Worm (Caenorhabditis elegans) whole organism, mixed stage, embryonic: ENCODE measurements around the gene R02D5.7.

Source experiments
- M03D4.4 ChIP-seq: sonication (generic microtip); optimal IDR thresholded peaks from 2 replicates; lab custom pipeline; 2017; ENCODE audit warnings: mild to moderate bottlenecking, missing genetic modification characterization, missing compliant biosample characterization
- bed-3 ChIP-seq: fragments of 200-800 bp; sonication (Bioruptor generic); optimal IDR thresholded peaks from 3 replicates; lab custom pipeline; 2018; ENCODE audit warnings: mild to moderate bottlenecking, missing genetic modification characterization, moderate library complexity, missing compliant biosample characterization
- blmp-1 ChIP-seq: fragments of 150-350 bp; optimal IDR thresholded peaks from 2 replicates; lab custom pipeline; 2014; ENCODE audit warnings: missing biosample characterization, missing genetic modification characterization
- ceh-39 ChIP-seq: fragments of 150-350 bp; optimal IDR thresholded peaks from 2 replicates; lab custom pipeline; 2014; ENCODE audit warnings: missing biosample characterization, missing genetic modification characterization
- ceh-43 ChIP-seq: fragments of 200-800 bp; sonication (Bioruptor generic); optimal IDR thresholded peaks from 2 replicates; lab custom pipeline; 2018; ENCODE audit warnings: mild to moderate bottlenecking, missing genetic modification characterization, moderate library complexity, missing compliant biosample characterization
- ceh-83 ChIP-seq: fragments of 200-800 bp; sonication (Bioruptor generic); optimal IDR thresholded peaks from 2 replicates; lab custom pipeline; 2018; ENCODE audit warnings: mild to moderate bottlenecking, missing genetic modification characterization, missing compliant biosample characterization
- ces-1 ChIP-seq: fragments of 150-350 bp; optimal IDR thresholded peaks from 2 replicates; lab custom pipeline; 2014; ENCODE audit warnings: missing biosample characterization, missing genetic modification reagents, missing genetic modification characterization
- cnd-1 ChIP-seq: fragments of 200-800 bp; sonication (Bioruptor generic); optimal IDR thresholded peaks from 2 replicates; lab custom pipeline; 2018; ENCODE audit warnings: mild to moderate bottlenecking, missing genetic modification characterization, missing compliant biosample characterization
- drap-1 ChIP-seq: fragments of 200-800 bp; sonication (Bioruptor generic); optimal IDR thresholded peaks from 3 replicates; lab custom pipeline; 2018; ENCODE audit warnings: mild to moderate bottlenecking, missing genetic modification characterization, missing compliant biosample characterization
- elt-1 ChIP-seq: sonication (generic microtip); optimal IDR thresholded peaks from 2 replicates; lab custom pipeline; 2017; ENCODE audit warnings: missing genetic modification characterization, mild to moderate bottlenecking, missing compliant biosample characterization, antibody characterized with exemption, moderate library complexity, borderline replicate concordance; ENCODE audit not compliant: insufficient read depth
- elt-3 ChIP-seq: fragments of 150-350 bp; optimal IDR thresholded peaks from 2 replicates; lab custom pipeline; 2014; ENCODE audit warnings: missing biosample characterization, missing genetic modification characterization
- flh-1 ChIP-seq: fragments of 200-800 bp; sonication (Bioruptor generic); optimal IDR thresholded peaks from 2 replicates; lab custom pipeline; 2018; ENCODE audit warnings: mild to moderate bottlenecking, missing genetic modification characterization, moderate library complexity, missing compliant biosample characterization
- ham-2 ChIP-seq: fragments of 200-800 bp; sonication (Bioruptor generic); optimal IDR thresholded peaks from 2 replicates; lab custom pipeline; 2018; ENCODE audit warnings: mild to moderate bottlenecking, missing genetic modification characterization, missing compliant biosample characterization
- hlh-1 ChIP-seq: fragments of 150-350 bp; optimal IDR thresholded peaks from 2 replicates; lab custom pipeline; 2014; ENCODE audit warnings: missing biosample characterization, missing genetic modification reagents, missing genetic modification characterization
- lin-32 ChIP-seq: fragments of 200-800 bp; sonication (Bioruptor generic); optimal IDR thresholded peaks from 2 replicates; lab custom pipeline; 2018; ENCODE audit warnings: mild to moderate bottlenecking, missing genetic modification characterization, missing compliant biosample characterization
- lsy-2 ChIP-seq: fragments of 150-350 bp; optimal IDR thresholded peaks from 2 replicates; lab custom pipeline; 2014; ENCODE audit warnings: missing biosample characterization, missing genetic modification characterization
- mab-5 ChIP-seq: fragments of 150-350 bp; optimal IDR thresholded peaks from 2 replicates; lab custom pipeline; 2014; ENCODE audit warnings: missing biosample characterization, missing genetic modification characterization
- mep-1 ChIP-seq: fragments of 150-350 bp; optimal IDR thresholded peaks from 2 replicates; lab custom pipeline; 2017; ENCODE audit warnings: missing biosample characterization, missing genetic modification reagents, missing genetic modification characterization, inconsistent platforms
- mls-2 ChIP-seq: sonication (generic microtip); optimal IDR thresholded peaks from 2 replicates; lab custom pipeline; 2016; ENCODE audit warnings: mild to moderate bottlenecking, missing genetic modification characterization, moderate library complexity, missing compliant biosample characterization
- nhr-12 ChIP-seq: fragments of 150-350 bp; optimal IDR thresholded peaks from 2 replicates; lab custom pipeline; 2014; ENCODE audit warnings: missing biosample characterization, missing genetic modification characterization
- nhr-2 ChIP-seq: fragments of 150-350 bp; optimal IDR thresholded peaks from 2 replicates; lab custom pipeline; 2014; ENCODE audit warnings: missing biosample characterization, missing genetic modification characterization
- nhr-237 ChIP-seq: fragments of 150-350 bp; optimal IDR thresholded peaks from 2 replicates; lab custom pipeline; 2014; ENCODE audit warnings: missing biosample characterization, missing genetic modification characterization
- nhr-28 ChIP-seq: fragments of 150-350 bp; optimal IDR thresholded peaks from 2 replicates; lab custom pipeline; 2014; ENCODE audit warnings: missing biosample characterization, missing genetic modification characterization
- nhr-76 ChIP-seq: sonication (generic microtip); optimal IDR thresholded peaks from 2 replicates; lab custom pipeline; 2017; ENCODE audit warnings: missing biosample characterization, missing genetic modification characterization
- sem-2 ChIP-seq: fragments of 200-800 bp; sonication (Bioruptor generic); optimal IDR thresholded peaks from 2 replicates; lab custom pipeline; 2018; ENCODE audit warnings: mild to moderate bottlenecking, missing genetic modification characterization, missing compliant biosample characterization
- snpc-4 ChIP-seq: fragments of 150-350 bp; optimal IDR thresholded peaks from 2 replicates; lab custom pipeline; 2014; ENCODE audit warnings: missing biosample characterization, missing genetic modification characterization
- sptf-1 ChIP-seq: sonication (generic microtip); optimal IDR thresholded peaks from 2 replicates; lab custom pipeline; 2017; ENCODE audit warnings: mild to moderate bottlenecking, missing genetic modification characterization, moderate library complexity, missing compliant biosample characterization
- tbx-8 ChIP-seq: fragments of 200-800 bp; sonication (Bioruptor generic); optimal IDR thresholded peaks from 2 replicates; lab custom pipeline; 2018; ENCODE audit warnings: mild to moderate bottlenecking, missing genetic modification characterization, moderate library complexity, missing compliant biosample characterization
- unc-120 ChIP-seq: sonication (generic microtip); optimal IDR thresholded peaks from 2 replicates; lab custom pipeline; 2017; ENCODE audit warnings: missing genetic modification characterization, missing compliant biosample characterization; ENCODE audit not compliant: poor library complexity, severe bottlenecking
- unc-39 ChIP-seq: fragments of 150-350 bp; optimal IDR thresholded peaks from 2 replicates; lab custom pipeline; 2014; ENCODE audit warnings: missing biosample characterization, missing genetic modification characterization
- unc-62 ChIP-seq: fragments of 150-350 bp; optimal IDR thresholded peaks from 2 replicates; lab custom pipeline; 2014; ENCODE audit warnings: missing biosample characterization, missing genetic modification reagents, missing genetic modification characterization
- zip-8 ChIP-seq: fragments of 150-350 bp; optimal IDR thresholded peaks from 2 replicates; lab custom pipeline; 2014; ENCODE audit warnings: missing biosample characterization, missing genetic modification characterization
- ztf-11 ChIP-seq: fragments of 150-350 bp; optimal IDR thresholded peaks from 2 replicates; lab custom pipeline; 2014; ENCODE audit warnings: missing biosample characterization, missing genetic modification characterization

R02D5.7 gene

DNA sequence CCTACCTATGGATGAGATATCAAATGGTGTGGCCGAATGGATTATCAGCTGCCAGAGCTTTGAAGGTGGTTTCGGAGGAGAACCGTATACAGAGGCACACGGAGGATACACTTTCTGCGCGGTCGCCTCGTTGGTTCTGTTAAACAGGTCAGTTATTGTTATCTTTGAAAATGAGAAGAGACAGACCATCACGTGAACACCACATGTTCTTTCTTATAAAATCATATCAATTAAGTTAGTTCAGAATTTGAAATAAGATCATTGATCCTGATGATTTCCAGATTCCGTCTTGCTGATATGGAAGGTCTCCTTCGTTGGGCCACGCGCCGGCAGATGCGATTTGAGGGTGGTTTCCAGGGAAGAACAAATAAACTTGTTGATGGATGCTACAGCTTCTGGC is 32.6 kb downstream of the R02D5.7 start:
- no peak for TF ChIP-seq ceh-39 (tag; lab: Kevin White, UChicago)
- TF ChIP-seq nhr-28 (tag; lab: Kevin White, UChicago): no peak
- TF ChIP-seq mab-5 (tag; lab: Kevin White, UChicago): no peak
- no peak for TF ChIP-seq unc-62 (GFP tag; lab: Kevin White, UChicago)
- TF ChIP-seq lsy-2 (tag; lab: Kevin White, UChicago): no peak
- no peak for TF ChIP-seq nhr-12
- no peak for TF ChIP-seq snpc-4 (tag; lab: Kevin White, UChicago)

DNA sequence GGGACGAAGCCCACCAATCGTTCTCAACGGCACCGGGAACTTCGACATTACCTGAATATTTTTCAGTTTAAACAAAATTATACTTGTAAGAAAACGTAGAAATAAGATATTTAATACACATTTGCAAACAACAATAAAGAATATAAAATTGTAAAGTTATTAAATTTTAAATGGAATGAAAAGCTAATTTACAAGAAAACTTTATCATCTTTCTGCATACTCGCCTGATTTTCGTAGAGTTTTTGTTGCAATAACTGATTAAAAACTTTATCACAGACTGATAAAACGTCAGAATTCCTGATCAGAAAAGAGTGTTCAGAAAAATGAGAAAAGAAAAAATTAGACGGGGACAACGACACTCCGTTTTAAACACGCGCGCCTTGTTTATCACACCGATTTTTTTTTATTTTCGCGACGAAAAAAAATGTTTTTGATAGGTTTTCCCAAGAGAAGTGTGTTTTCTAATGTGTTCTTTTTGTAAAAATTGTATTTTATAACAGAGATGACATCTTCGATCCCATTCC is 34.0 kb downstream of the R02D5.7 start, which contains the start of the genes dlat-1 and fntb-1:
Gene dlat-1 (minus strand): TSS at position 51 of the 524 bp plus-strand sequence.
Gene fntb-1 (plus strand): TSS at position 412 of the 524 bp plus-strand sequence.
- TF ChIP-seq sem-2 (GFP tag; lab: Kevin White, UChicago) (no peak), zip-8 (no peak), nhr-76 (tag; lab: Kevin White, UChicago) (no peak), hlh-1 (no peak), snpc-4 (tag; lab: Kevin White, UChicago) (no peak), elt-3 (tag; lab: Kevin White, UChicago) (no peak), tbx-8 (GFP tag; lab: Kevin White, UChicago) (no peak), ztf-11 (tag; lab: Kevin White, UChicago) (no peak), ceh-43 (GFP tag; lab: Kevin White, UChicago) (no peak), elt-1 (tag; lab: Kevin White, UChicago) (no peak), unc-120 (tag; lab: Kevin White, UChicago) (no peak), mep-1 (no peak), ceh-83 (GFP tag; lab: Kevin White, UChicago) (no peak), nhr-2 (tag; lab: Kevin White, UChicago) (no peak), blmp-1 (no peak), ceh-39 (tag; lab: Kevin White, UChicago) (no peak)

DNA sequence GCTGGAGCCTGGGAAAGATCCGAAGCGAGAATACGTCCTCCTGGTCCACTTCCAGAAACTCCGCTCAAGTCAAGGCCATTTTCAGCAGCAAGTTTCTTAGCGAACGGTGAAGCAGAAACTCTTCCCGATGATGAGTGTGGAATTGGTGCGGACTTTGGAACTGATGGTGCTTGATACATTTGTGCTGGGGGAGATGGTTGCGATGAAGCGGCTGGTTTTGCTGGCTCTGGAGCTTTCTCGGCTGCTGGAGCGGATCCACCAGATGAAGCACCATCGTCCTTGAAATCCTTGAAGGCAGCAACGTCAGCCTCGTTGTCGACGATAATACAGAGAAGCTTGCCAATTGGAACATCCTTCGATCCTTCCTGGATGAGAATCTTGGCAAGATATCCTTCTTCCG is 34.8 kb downstream of the R02D5.7 start:
- no peak for TF ChIP-seq unc-39 (tag; lab: Kevin White, UChicago)
- TF ChIP-seq unc-62 (GFP tag; lab: Kevin White, UChicago): no peak
- TF ChIP-seq mls-2 (tag; lab: Kevin White, UChicago): no peak
- TF ChIP-seq sem-2 (GFP tag; lab: Kevin White, UChicago): no peak
- no peak for TF ChIP-seq ceh-43 (GFP tag; lab: Kevin White, UChicago)
- no peak for TF ChIP-seq sptf-1
- TF ChIP-seq cnd-1 (tag; lab: Kevin White, UChicago): no peak
- no peak for TF ChIP-seq nhr-76 (tag; lab: Kevin White, UChicago)
- TF ChIP-seq tbx-8 (GFP tag; lab: Kevin White, UChicago): no peak
- no peak for TF ChIP-seq ces-1 (GFP tag; lab: Kevin White, UChicago)
- no peak for TF ChIP-seq blmp-1
- no peak for TF ChIP-seq ztf-11 (tag; lab: Kevin White, UChicago)

DNA sequence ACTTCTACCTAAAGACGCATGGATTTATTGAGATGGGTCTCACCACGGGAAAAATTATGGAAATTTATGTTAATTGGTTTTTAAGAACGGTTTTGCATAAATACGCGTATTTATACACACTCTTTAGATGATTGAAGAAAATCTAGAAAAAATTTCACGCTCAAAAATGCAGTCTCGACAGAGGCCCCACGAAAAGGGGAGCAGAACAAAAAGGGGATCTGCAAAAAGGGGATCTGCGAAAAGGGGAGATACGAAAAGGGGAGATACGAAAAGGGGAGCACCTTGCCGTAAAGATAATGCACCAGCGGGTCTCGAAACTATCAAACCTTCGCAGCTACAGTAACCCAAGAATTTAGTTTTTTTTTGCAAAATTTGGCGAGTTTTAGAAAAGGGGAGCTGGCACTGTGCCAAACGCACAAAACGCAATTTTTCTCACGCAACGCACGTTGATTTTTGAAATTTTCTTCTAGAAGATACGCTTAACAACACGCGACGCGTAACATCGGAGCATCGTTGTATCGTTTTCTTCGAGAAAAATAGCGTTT is 37.8 kb downstream of the R02D5.7 start:
- peak; percentile 16 for TF ChIP-seq cnd-1 (tag; lab: Kevin White, UChicago)

DNA sequence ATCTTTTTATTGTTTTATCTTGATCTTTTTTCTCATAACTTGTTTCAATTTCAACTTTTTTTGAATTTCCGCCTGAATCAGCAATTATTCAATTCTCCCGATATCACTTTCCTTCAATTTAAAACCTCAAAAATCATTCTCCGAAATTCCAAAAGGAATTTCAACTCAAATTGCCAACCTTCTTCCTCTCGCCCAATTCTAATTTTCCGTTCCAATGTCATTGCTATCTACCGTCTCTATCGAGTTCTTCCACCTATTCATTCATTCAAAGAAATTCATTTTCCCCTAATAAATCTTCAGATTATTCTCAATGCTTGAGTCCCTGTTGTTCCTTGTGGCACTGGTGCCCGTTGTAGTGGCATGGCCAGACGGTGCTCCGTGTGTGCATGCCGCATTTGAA is 40.5 kb downstream of the R02D5.7 start, which contains the start of gene F23B12.4:
Gene F23B12.4 (plus strand): TSS at position 301 of the 400 bp plus-strand sequence.
- TF ChIP-seq nhr-12: no peak
- TF ChIP-seq hlh-1: no peak
- no peak for TF ChIP-seq bed-3 (GFP tag; lab: Kevin White, UChicago)
- no peak for TF ChIP-seq tbx-8 (GFP tag; lab: Kevin White, UChicago)
- no peak for TF ChIP-seq flh-1 (GFP tag; lab: Kevin White, UChicago)
- no peak for TF ChIP-seq ces-1 (GFP tag; lab: Kevin White, UChicago)
- TF ChIP-seq mab-5 (tag; lab: Kevin White, UChicago): no peak
- TF ChIP-seq unc-39 (tag; lab: Kevin White, UChicago): no peak

DNA sequence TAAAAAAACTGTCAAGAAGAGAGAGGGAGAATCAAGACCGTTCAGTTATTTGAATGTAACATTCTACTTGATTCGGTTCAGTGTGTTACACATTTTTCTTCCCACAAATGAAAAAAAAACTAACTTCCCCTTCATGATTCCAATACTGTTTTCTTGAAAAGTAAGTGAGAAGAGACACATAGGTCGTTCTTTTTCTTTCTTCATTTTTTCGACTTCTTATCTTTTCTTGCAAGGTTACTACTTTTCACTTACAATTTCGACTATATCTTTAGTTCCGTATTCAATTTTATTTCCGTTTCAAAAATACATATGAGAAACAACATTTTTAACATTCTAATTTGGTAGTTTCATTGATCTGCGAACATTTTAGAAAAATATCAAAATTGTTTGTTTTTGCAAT is 42.1 kb downstream of the R02D5.7 start:
- no peak for TF ChIP-seq nhr-12
- no peak for TF ChIP-seq mab-5 (tag; lab: Kevin White, UChicago)
- TF ChIP-seq sptf-1: no peak
- TF ChIP-seq ztf-11 (tag; lab: Kevin White, UChicago): no peak
- TF ChIP-seq M03D4.4 (tag; lab: Kevin White, UChicago): no peak
- TF ChIP-seq ceh-43 (GFP tag; lab: Kevin White, UChicago): no peak
- no peak for TF ChIP-seq ceh-83 (GFP tag; lab: Kevin White, UChicago)
- TF ChIP-seq nhr-2 (tag; lab: Kevin White, UChicago): no peak
- TF ChIP-seq lin-32: no peak
- TF ChIP-seq sem-2 (GFP tag; lab: Kevin White, UChicago): no peak
- TF ChIP-seq bed-3 (GFP tag; lab: Kevin White, UChicago): no peak
- no peak for TF ChIP-seq ces-1 (GFP tag; lab: Kevin White, UChicago)
- TF ChIP-seq drap-1: no peak
- TF ChIP-seq nhr-28 (tag; lab: Kevin White, UChicago): no peak
- TF ChIP-seq ham-2 (GFP tag; lab: Kevin White, UChicago): no peak
- no peak for TF ChIP-seq nhr-237 (tag; lab: Kevin White, UChicago)
- TF ChIP-seq mep-1: no peak
- no peak for TF ChIP-seq unc-62 (GFP tag; lab: Kevin White, UChicago)
